Worm (Caenorhabditis elegans): Measurements from ENCODE around the gene Y55F3AM.11.

DNA sequence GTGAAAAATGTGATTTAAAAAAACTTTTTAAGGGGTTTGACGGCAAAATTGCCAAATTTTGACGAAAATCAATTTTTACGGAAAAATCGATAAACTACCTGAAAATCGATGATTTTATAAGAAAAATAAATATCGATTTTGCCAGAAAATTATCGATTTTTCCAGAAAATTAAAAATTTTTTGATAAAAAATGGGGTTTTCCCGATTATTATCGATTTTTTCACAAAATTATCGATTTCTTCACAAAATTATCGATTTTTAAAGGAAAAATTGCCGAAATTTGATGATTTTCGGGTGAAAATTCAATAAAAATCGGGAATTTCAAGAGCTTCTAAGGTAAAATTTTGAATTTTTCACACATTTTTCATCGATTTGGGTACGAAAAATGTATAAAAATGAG lies 37.5 kb downstream of the Y55F3AM.11 start:
- TF ChIP-seq nhr-237 (tag; optimal IDR thresholded peaks at IDR 0.05) (no peak), zag-1 (tag; optimal IDR thresholded peaks at IDR 0.05) (no peak), nhr-12 (tag; optimal IDR thresholded peaks at IDR 0.05) (no peak), fos-1 (tag; optimal IDR thresholded peaks at IDR 0.05) (no peak), nhr-6 (tag; optimal IDR thresholded peaks at IDR 0.05) (no peak)
